Fruit fly (Drosophila melanogaster) whole organism, embryonic: Measurements from ENCODE around the gene CG11828.

ENCODE experiments used
- Abd-B ChIP-seq: fragments of 200-800 bp; sonication (Bioruptor generic); optimal IDR thresholded peaks from 2 replicates; lab custom pipeline; 2018; ENCODE audit warnings: missing biosample characterization, mild to moderate bottlenecking, missing genetic modification characterization, moderate library complexity
- CG11085 ChIP-seq: fragments of 200-800 bp; sonication (Bioruptor generic); IDR thresholded peaks from 2 replicates; pipeline ENCODE4 v1.3.6; 2022; ENCODE audit warnings: missing biosample characterization, missing genetic modification characterization
- CG11398 ChIP-seq: fragments of 200-800 bp; sonication (Bioruptor generic); optimal IDR thresholded peaks from 2 replicates; lab custom pipeline; 2016; ENCODE audit warnings: missing biosample characterization, missing genetic modification characterization
- CG12104 ChIP-seq: fragments of 200-800 bp; sonication (Bioruptor generic); optimal IDR thresholded peaks from 3 replicates; lab custom pipeline; 2016; ENCODE audit warnings: missing biosample characterization, missing genetic modification characterization
- CG12299 ChIP-seq: fragments of 200-800 bp; sonication (Bioruptor generic); optimal IDR thresholded peaks from 2 replicates; lab custom pipeline; 2018; ENCODE audit warnings: missing biosample characterization, mild to moderate bottlenecking, missing genetic modification characterization
- CG14441 ChIP-seq: fragments of 200-800 bp; sonication (Bioruptor generic); IDR thresholded peaks from 2 replicates; pipeline ENCODE4 v1.3.6; 2022; ENCODE audit warnings: missing biosample characterization, missing genetic modification characterization
- CG15011 ChIP-seq: fragments of 200-800 bp; sonication (Bioruptor generic); optimal IDR thresholded peaks from 3 replicates; lab custom pipeline; 2018; ENCODE audit warnings: missing biosample characterization, mild to moderate bottlenecking, missing genetic modification characterization
- CG1602 ChIP-seq: fragments of 200-800 bp; sonication (Bioruptor generic); optimal IDR thresholded peaks from 3 replicates; lab custom pipeline; 2016; ENCODE audit warnings: missing biosample characterization, missing genetic modification characterization
- CG16815 ChIP-seq: fragments of 200-800 bp; sonication (Bioruptor generic); optimal IDR thresholded peaks from 3 replicates; lab custom pipeline; 2017; ENCODE audit warnings: missing biosample characterization, mild to moderate bottlenecking, missing genetic modification characterization
- CG17912 ChIP-seq: fragments of 200-800 bp; sonication (Bioruptor generic); optimal IDR thresholded peaks from 2 replicates; lab custom pipeline; 2018; ENCODE audit warnings: missing biosample characterization, mild to moderate bottlenecking, missing genetic modification characterization
- CG18764 ChIP-seq: fragments of 200-800 bp; sonication (Bioruptor generic); optimal IDR thresholded peaks from 3 replicates; lab custom pipeline; 2016; ENCODE audit warnings: missing biosample characterization, missing genetic modification characterization
- CG33213 ChIP-seq: fragments of 200-800 bp; sonication (Bioruptor generic); optimal IDR thresholded peaks from 3 replicates; lab custom pipeline; 2016; ENCODE audit warnings: missing biosample characterization, missing genetic modification characterization
- CG33557 ChIP-seq: fragments of 200-800 bp; sonication (Bioruptor generic); optimal IDR thresholded peaks from 2 replicates; lab custom pipeline; 2019; ENCODE audit warnings: missing biosample characterization, mild to moderate bottlenecking, missing genetic modification characterization, moderate library complexity
- CG34422 ChIP-seq: fragments of 200-800 bp; sonication (Bioruptor generic); IDR thresholded peaks from 3 replicates; pipeline ENCODE4 v1.3.6; 2022; ENCODE audit warnings: missing biosample characterization, missing genetic modification characterization
- CG43689 ChIP-seq: fragments of 200-800 bp; sonication (Bioruptor generic); IDR thresholded peaks from 2 replicates; pipeline ENCODE4 v1.3.6; 2022; ENCODE audit warnings: missing biosample characterization, missing genetic modification characterization
- CG4730 ChIP-seq: fragments of 200-800 bp; sonication (Bioruptor generic); IDR thresholded peaks from 2 replicates; pipeline ENCODE4 v1.3.6; 2022; ENCODE audit warnings: missing biosample characterization, missing genetic modification characterization
- CG4854 ChIP-seq: fragments of 200-800 bp; sonication (Bioruptor generic); optimal IDR thresholded peaks from 2 replicates; lab custom pipeline; 2016; ENCODE audit warnings: missing biosample characterization, missing genetic modification characterization, inconsistent platforms
- CG6175 ChIP-seq: fragments of 200-800 bp; sonication (Bioruptor generic); IDR thresholded peaks from 3 replicates; pipeline ENCODE4 v1.3.6; 2022; ENCODE audit warnings: missing biosample characterization, missing genetic modification characterization
- CG6689 ChIP-seq: fragments of 200-800 bp; sonication (Bioruptor generic); IDR thresholded peaks from 2 replicates; pipeline ENCODE4 v1.3.6; 2022; ENCODE audit warnings: missing biosample characterization, missing genetic modification characterization
- CG8290 ChIP-seq, 3 experiments: fragments of 200-800 bp; sonication (Bioruptor generic); optimal IDR thresholded peaks; 2 replicates each; lab custom pipeline; 2016 to 2019; ENCODE audit warnings: missing biosample characterization in 3 of 3, missing genetic modification characterization in 3 of 3, mild to moderate bottlenecking in 2 of 3, moderate library complexity in 1 of 3
- CoRest ChIP-seq: fragments of 200-800 bp; sonication (Bioruptor generic); optimal IDR thresholded peaks from 3 replicates; lab custom pipeline; 2018; ENCODE audit warnings: missing biosample characterization, mild to moderate bottlenecking, missing genetic modification characterization, moderate library complexity
- Dad ChIP-seq: fragments of 200-800 bp; sonication (Bioruptor generic); optimal IDR thresholded peaks from 3 replicates; lab custom pipeline; 2016; ENCODE audit warnings: missing biosample characterization, missing genetic modification characterization
- Dp ChIP-seq: fragments of 200-800 bp; sonication (Bioruptor generic); optimal IDR thresholded peaks from 2 replicates; lab custom pipeline; 2018; ENCODE audit warnings: missing biosample characterization, mild to moderate bottlenecking, missing genetic modification characterization, moderate library complexity
- Hand ChIP-seq: fragments of 200-800 bp; sonication (Bioruptor generic); optimal IDR thresholded peaks from 2 replicates; lab custom pipeline; 2017; ENCODE audit warnings: mild to moderate bottlenecking, missing biosample characterization, missing genetic modification reagents, missing genetic modification characterization
- Hsf ChIP-seq: fragments of 200-800 bp; sonication (Bioruptor generic); optimal IDR thresholded peaks from 3 replicates; lab custom pipeline; 2016; ENCODE audit warnings: missing biosample characterization, missing genetic modification characterization
- Lhr ChIP-seq: fragments of 200-800 bp; sonication (Bioruptor generic); optimal IDR thresholded peaks from 3 replicates; lab custom pipeline; 2017; ENCODE audit warnings: mild to moderate bottlenecking, missing biosample characterization, missing genetic modification reagents, missing genetic modification characterization
- MBD-R2 ChIP-seq: fragments of 200-800 bp; sonication (Bioruptor generic); IDR thresholded peaks from 2 replicates; pipeline ENCODE4 v1.3.6; 2022; ENCODE audit warnings: missing biosample characterization, missing genetic modification characterization
- MTF-1 ChIP-seq: fragments of 200-800 bp; sonication (Bioruptor generic); optimal IDR thresholded peaks from 2 replicates; lab custom pipeline; 2018; ENCODE audit warnings: missing biosample characterization, mild to moderate bottlenecking, missing genetic modification characterization, borderline replicate concordance
- Sox102F ChIP-seq: fragments of 200-800 bp; sonication (Bioruptor generic); optimal IDR thresholded peaks from 2 replicates; lab custom pipeline; 2018; ENCODE audit warnings: missing biosample characterization, mild to moderate bottlenecking, missing genetic modification characterization, moderate library complexity
- ab ChIP-seq: fragments of 200-800 bp; sonication (Bioruptor generic); optimal IDR thresholded peaks from 2 replicates; lab custom pipeline; 2016; ENCODE audit warnings: missing biosample characterization, missing genetic modification characterization
- abd-A ChIP-seq: fragments of 200-800 bp; sonication (Bioruptor generic); optimal IDR thresholded peaks from 3 replicates; lab custom pipeline; 2019; ENCODE audit warnings: missing biosample characterization, mild to moderate bottlenecking, missing genetic modification characterization, moderate library complexity
- al ChIP-seq: fragments of 200-800 bp; sonication (Bioruptor generic); IDR thresholded peaks from 2 replicates; pipeline ENCODE4 v1.3.6; 2022; ENCODE audit warnings: missing biosample characterization, missing genetic modification characterization
- ara ChIP-seq: fragments of 200-800 bp; sonication (Bioruptor generic); IDR thresholded peaks from 2 replicates; pipeline ENCODE4 v1.3.6; 2022; ENCODE audit warnings: missing biosample characterization, missing genetic modification characterization
- bbx ChIP-seq: fragments of 200-800 bp; sonication (Bioruptor generic); IDR thresholded peaks from 2 replicates; pipeline ENCODE4 v1.3.6; 2022; ENCODE audit warnings: missing biosample characterization, missing genetic modification characterization; ENCODE audit not compliant: partially characterized antibody
- bigmax ChIP-seq: fragments of 200-800 bp; sonication (Bioruptor generic); optimal IDR thresholded peaks from 2 replicates; lab custom pipeline; 2018; ENCODE audit warnings: missing biosample characterization, mild to moderate bottlenecking, missing genetic modification characterization
- cas ChIP-seq: fragments of 200-800 bp; sonication (Bioruptor generic); IDR thresholded peaks from 2 replicates; pipeline ENCODE4 v1.3.6; 2022; ENCODE audit warnings: missing biosample characterization, missing genetic modification characterization
- chif ChIP-seq, 2 experiments: fragments of 200-800 bp; sonication (Bioruptor generic); optimal IDR thresholded peaks; 3 replicates each; lab custom pipeline; 2016; ENCODE audit warnings: missing biosample characterization in 2 of 2, missing genetic modification characterization in 2 of 2
- croc ChIP-seq: fragments of 200-800 bp; sonication (Bioruptor generic); conservative IDR thresholded peaks from 3 replicates; pipeline ENCODE4 v1.3.6; 2022; ENCODE audit warnings: missing biosample characterization, missing genetic modification characterization
- dimm ChIP-seq: fragments of 200-800 bp; sonication (Bioruptor generic); IDR thresholded peaks from 2 replicates; pipeline ENCODE4 v1.3.6; 2022; ENCODE audit warnings: missing biosample characterization, missing genetic modification characterization
- fd3F ChIP-seq: fragments of 200-800 bp; sonication (Bioruptor generic); optimal IDR thresholded peaks from 2 replicates; lab custom pipeline; 2018; ENCODE audit warnings: missing biosample characterization, mild to moderate bottlenecking, missing genetic modification characterization, moderate library complexity
- grau ChIP-seq: fragments of 200-800 bp; optimal IDR thresholded peaks from 3 replicates; lab custom pipeline; 2019; ENCODE audit warnings: missing biosample characterization, mild to moderate bottlenecking, missing genetic modification characterization, moderate library complexity
- insv ChIP-seq, 2 experiments: fragments of 200-800 bp; sonication (Bioruptor generic); optimal IDR thresholded peaks; 3 replicates each; lab custom pipeline; 2016 to 2018; ENCODE audit warnings: missing biosample characterization in 2 of 2, missing genetic modification characterization in 2 of 2
- kay ChIP-seq: fragments of 200-800 bp; sonication (Bioruptor generic); optimal IDR thresholded peaks from 2 replicates; lab custom pipeline; 2016; ENCODE audit warnings: missing biosample characterization, missing genetic modification characterization
- nerfin-2 ChIP-seq: fragments of 200-800 bp; sonication (Bioruptor generic); IDR thresholded peaks from 2 replicates; pipeline ENCODE4 v1.3.6; 2022; ENCODE audit warnings: missing biosample characterization, missing genetic modification characterization; ENCODE audit not compliant: partially characterized antibody
- pb ChIP-seq: fragments of 200-800 bp; sonication (Bioruptor generic); optimal IDR thresholded peaks from 3 replicates; lab custom pipeline; 2016; ENCODE audit warnings: missing biosample characterization, missing genetic modification characterization
- ranshi ChIP-seq: fragments of 200-800 bp; sonication (Bioruptor generic); IDR thresholded peaks from 2 replicates; pipeline ENCODE4 v1.3.6; 2022; ENCODE audit warnings: missing biosample characterization, missing genetic modification characterization
- scrt ChIP-seq: fragments of 200-800 bp; sonication (Bioruptor generic); optimal IDR thresholded peaks from 2 replicates; lab custom pipeline; 2018; ENCODE audit warnings: missing biosample characterization, mild to moderate bottlenecking, missing genetic modification characterization, moderate library complexity
- sob ChIP-seq: fragments of 200-800 bp; sonication (Bioruptor generic); IDR thresholded peaks from 2 replicates; pipeline ENCODE4 v1.3.6; 2022; ENCODE audit warnings: missing biosample characterization, missing genetic modification characterization
- sr ChIP-seq: fragments of 200-800 bp; sonication (Bioruptor generic); IDR thresholded peaks from 3 replicates; pipeline ENCODE4 v1.3.6; 2022; ENCODE audit warnings: missing biosample characterization, missing genetic modification characterization
- vnd ChIP-seq: fragments of 200-800 bp; sonication (Bioruptor generic); IDR thresholded peaks from 3 replicates; pipeline ENCODE4 v1.3.6; 2022; ENCODE audit warnings: missing biosample characterization, missing genetic modification characterization; ENCODE audit not compliant: partially characterized antibody
- zfh2 ChIP-seq: fragments of 200-800 bp; sonication (Bioruptor generic); optimal IDR thresholded peaks from 2 replicates; lab custom pipeline; 2016; ENCODE audit warnings: missing biosample characterization, missing genetic modification characterization

Gene CG11828

DNA sequence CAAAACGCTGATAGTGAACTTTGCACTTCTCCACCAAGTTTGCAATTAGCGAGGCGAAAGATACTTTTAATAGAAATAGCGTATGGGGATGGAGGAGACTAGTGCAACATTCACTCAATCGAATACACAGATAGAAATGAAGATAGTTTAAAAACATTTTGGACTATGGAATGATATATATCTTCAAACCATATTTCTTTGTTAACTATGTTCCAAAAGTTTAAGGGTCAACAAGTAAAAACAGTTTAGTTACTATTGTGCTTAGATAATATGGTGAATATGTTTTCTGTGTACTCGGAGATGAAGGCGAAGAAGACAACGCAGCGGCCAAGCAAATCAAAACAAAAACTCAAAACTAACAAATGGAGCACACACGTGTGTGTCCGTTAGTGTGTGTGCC lies 18.7 kb upstream of the CG11828 start (continued):
- TF ChIP-seq Dp (GFP tag; lab: Kevin White, UChicago) (no peak), fd3F (peak; percentile 22), ab (GFP tag; lab: Kevin White, UChicago) (no peak), CG12299 (tag; lab: Kevin White, UChicago) (no peak), CG1602 (GFP tag; lab: Kevin White, UChicago) (no peak), ara (peak; percentile 69; the same call in 1 of the 2 replicates), cas (GFP tag; lab: Robert Waterston, UW) (no peak), bigmax (GFP tag; lab: Kevin White, UChicago) (no peak), CG34422 (GFP tag; lab: Robert Waterston, UW) (0 out of 3 replicates have a peak, but pooled peaks have one; percentile 42), Lhr (no peak), CG33557 (GFP tag; lab: Kevin White, UChicago) (no peak), insv (GFP tag; optimal IDR thresholded peaks at IDR 0.05; lab: Kevin White, UChicago) (no peak), Sox102F (GFP tag; lab: Kevin White, UChicago) (peak; percentile 79), CG4854 (GFP tag; lab: Kevin White, UChicago) (no peak), Dad (GFP tag; lab: Kevin White, UChicago) (no peak), kay (GFP tag; lab: Kevin White, UChicago) (no peak), MTF-1 (no peak), CG15011 (no peak), CG8290 (GFP tag; optimal IDR thresholded peaks at IDR 0.05; lab: Kevin White, UChicago) (no peak), CG8290 (tag; optimal IDR thresholded peaks at IDR 0.05; lab: Kevin White, UChicago) (peak in 1 of 2 experiments; percentile 62), dimm (GFP tag; lab: Robert Waterston, UW) (no peak), CoRest (tag; lab: Kevin White, UChicago) (peak; percentile 46), CG16815 (no peak), zfh2 (GFP tag; lab: Kevin White, UChicago) (no peak), CG11398 (GFP tag; lab: Kevin White, UChicago) (no peak), sr (no peak), MBD-R2 (GFP tag; lab: Robert Waterston, UW) (no peak), abd-A (tag; lab: Kevin White, UChicago) (no peak), CG33213 (GFP tag; lab: Kevin White, UChicago) (no peak), scrt (GFP tag; lab: Kevin White, UChicago) (no peak), Hand (GFP tag; lab: Kevin White, UChicago) (no peak), CG43689 (no peak), CG6689 (GFP tag; lab: Robert Waterston, UW) (peak; percentile 60), CG6175 (GFP tag; lab: Robert Waterston, UW) (no peak), CG4730 (GFP tag; lab: Robert Waterston, UW) (no peak), croc (GFP tag; lab: Robert Waterston, UW) (no peak; the same call in 2 of the 3 replicates), sob (GFP tag; lab: Robert Waterston, UW) (peak; percentile 17; the same call in 1 of the 2 replicates), Hsf (GFP tag; lab: Kevin White, UChicago) (peak; percentile 5), CG17912 (no peak), Abd-B (GFP tag; lab: Kevin White, UChicago) (no peak), CG12104 (GFP tag; lab: Kevin White, UChicago) (no peak), CG14441 (peak; percentile 51; the same call in 1 of the 2 replicates), CG18764 (GFP tag; lab: Kevin White, UChicago) (no peak), CG11085 (GFP tag; lab: Robert Waterston, UW) (no peak), chif (GFP tag; optimal IDR thresholded peaks at IDR 0.05; lab: Kevin White, UChicago) (peak; percentile 0 to 10), ranshi (GFP tag; lab: Robert Waterston, UW) (peak; percentile 59; the same call in 1 of the 2 replicates), grau (tag; lab: Kevin White, UChicago) (peak; percentile 44), pb (GFP tag; lab: Kevin White, UChicago) (no peak), nerfin-2 (GFP tag; lab: Robert Waterston, UW) (no peak), bbx (no peak), vnd (GFP tag; lab: Robert Waterston, UW) (no peak), al (no peak)
